Worm (Caenorhabditis elegans): ENCODE results near the gene mpk-1.

DNA sequence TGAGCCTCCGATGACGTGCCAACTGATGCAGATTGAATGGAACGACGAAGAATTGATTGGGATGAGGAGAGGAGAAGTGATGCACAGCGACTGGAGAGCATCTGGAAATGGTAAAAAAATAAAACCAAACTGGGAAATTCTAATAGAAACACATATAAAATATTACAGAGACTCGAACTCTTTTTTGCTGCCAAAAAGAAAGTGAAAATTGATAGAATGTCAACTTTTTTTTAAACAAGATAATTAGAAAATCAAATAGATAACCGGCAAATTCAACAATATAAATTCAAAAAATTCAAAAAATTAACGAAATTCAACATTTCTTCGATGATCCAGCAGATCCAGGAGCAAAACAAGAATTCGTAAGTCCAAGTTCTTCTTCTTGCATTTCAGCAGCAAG is 15.6 kb upstream of the mpk-1 start, which contains the start of gene mrpl-21:
- TF ChIP-seq lin-15B (tag; optimal IDR thresholded peaks at IDR 0.05) (no peak), mdl-1 (tag; optimal IDR thresholded peaks at IDR 0.05) (no peak), ctbp-1 (GFP tag; IDR thresholded peaks at IDR 0.05) (no peak), madf-5 (GFP tag; IDR thresholded peaks at IDR 0.05) (no peak)
